Worm (Caenorhabditis elegans) whole organism, midembryonic: ENCODE data around the gene atf-6.

Source experiments
- T22C8.4 ChIP-seq: fragments of 200-800 bp; sonication (Bioruptor generic); IDR thresholded peaks from 2 replicates; pipeline ENCODE4 v1.3.6; 2022; ENCODE audit warnings: missing genetic modification characterization, missing compliant biosample characterization
- cog-1 ChIP-seq: sonication (generic microtip); optimal IDR thresholded peaks from 2 replicates; lab custom pipeline; 2016; ENCODE audit warnings: missing genetic modification characterization, missing compliant biosample characterization
- flt-1 ChIP-seq: fragments of 200-800 bp; sonication (Bioruptor generic); IDR thresholded peaks from 2 replicates; pipeline ENCODE4 v1.3.6; 2022; ENCODE audit warnings: missing genetic modification characterization, missing compliant biosample characterization
- klf-2 ChIP-seq: fragments of 200-800 bp; sonication (Bioruptor generic); conservative IDR thresholded peaks from 2 replicates; pipeline ENCODE4 v1.3.6; 2022; ENCODE audit warnings: missing genetic modification reagents, missing genetic modification characterization, missing compliant biosample characterization
- med-1 ChIP-seq: sonication (generic microtip); optimal IDR thresholded peaks from 2 replicates; lab custom pipeline; 2017; ENCODE audit warnings: missing genetic modification characterization, mild to moderate bottlenecking, missing compliant biosample characterization, antibody characterized with exemption, missing genetic modification reagents; ENCODE audit not compliant: insufficient read depth
- ztf-23 ChIP-seq: fragments of 200-800 bp; sonication (Bioruptor generic); IDR thresholded peaks from 2 replicates; pipeline ENCODE4 v1.3.6; 2022; ENCODE audit warnings: missing genetic modification reagents, missing genetic modification characterization, missing compliant biosample characterization
- ztf-29 ChIP-seq: fragments of 200-800 bp; sonication (Bioruptor generic); IDR thresholded peaks from 2 replicates; pipeline ENCODE4 v1.3.6; 2022; ENCODE audit warnings: missing genetic modification reagents, missing genetic modification characterization, missing compliant biosample characterization

- TF ChIP-seq ztf-29 (GFP tag; lab: Robert Waterston, UW) (no peak), T22C8.4 (GFP tag; lab: Robert Waterston, UW) (no peak), flt-1 (GFP tag; lab: Robert Waterston, UW) (no peak), cog-1 (tag; lab: Kevin White, UChicago) (no peak), med-1 (no peak), ztf-23 (GFP tag; lab: Robert Waterston, UW) (no peak), klf-2 (GFP tag; lab: Robert Waterston, UW) (no peak)
Measured at ce11 chrX:12515596-12516481, 35.1 kb downstream of the atf-6 start.
